Worm (Caenorhabditis elegans) whole organism, L2 larva: ENCODE data around the gene sft-4.

Source experiments
- C34F6.9 ChIP-seq: fragments of 150-350 bp; optimal IDR thresholded peaks from 2 replicates; lab custom pipeline; 2014; ENCODE audit warnings: missing biosample characterization, missing genetic modification characterization
- R02D3.7 ChIP-seq: fragments of 150-350 bp; optimal IDR thresholded peaks from 2 replicates; lab custom pipeline; 2014; ENCODE audit warnings: missing biosample characterization, missing genetic modification characterization
- Y55F3AM.14 ChIP-seq: fragments of 200-800 bp; sonication (Bioruptor generic); optimal IDR thresholded peaks from 2 replicates; lab custom pipeline; 2018; ENCODE audit warnings: mild to moderate bottlenecking, missing genetic modification characterization, missing compliant biosample characterization
- ama-1 ChIP-seq: fragments of 150-350 bp; optimal IDR thresholded peaks from 2 replicates; lab custom pipeline; 2018; ENCODE audit warnings: inconsistent platforms
- ceh-82 ChIP-seq: fragments of 150-350 bp; optimal IDR thresholded peaks from 2 replicates; lab custom pipeline; 2014; ENCODE audit warnings: missing biosample characterization, missing genetic modification characterization
- lin-11 ChIP-seq: fragments of 150-350 bp; sonication (generic microtip); optimal IDR thresholded peaks from 2 replicates; lab custom pipeline; 2014; ENCODE audit warnings: missing biosample characterization, missing genetic modification characterization, inconsistent platforms, mixed read lengths
- nhr-129 ChIP-seq: fragments of 150-350 bp; optimal IDR thresholded peaks from 2 replicates; lab custom pipeline; 2014; ENCODE audit warnings: missing biosample characterization, missing genetic modification characterization
- nhr-237 ChIP-seq: fragments of 150-350 bp; optimal IDR thresholded peaks from 2 replicates; lab custom pipeline; 2014; ENCODE audit warnings: missing biosample characterization, missing genetic modification characterization
- unc-39 ChIP-seq: fragments of 150-350 bp; optimal IDR thresholded peaks from 2 replicates; lab custom pipeline; 2014; ENCODE audit warnings: missing biosample characterization, missing genetic modification characterization
- ztf-11 ChIP-seq: sonication (generic microtip); optimal IDR thresholded peaks from 2 replicates; lab custom pipeline; 2017; ENCODE audit warnings: missing biosample characterization, missing genetic modification characterization

- TF ChIP-seq nhr-237 (tag; lab: Kevin White, UChicago) (no peak), unc-39 (no peak), ceh-82 (tag; lab: Kevin White, UChicago) (no peak), ama-1 (lab: Kevin White, UChicago) (no peak), R02D3.7 (tag; lab: Kevin White, UChicago) (no peak), ztf-11 (tag; lab: Kevin White, UChicago) (no peak), C34F6.9 (tag; lab: Kevin White, UChicago) (no peak), lin-11 (tag; lab: Kevin White, UChicago) (no peak), nhr-129 (tag; lab: Kevin White, UChicago) (no peak), Y55F3AM.14 (GFP tag; lab: Kevin White, UChicago) (no peak)
Observed at ce11 chrX:5798690-5799089, 18.2 kb upstream of the sft-4 start, which contains the start of gene F46G11.4.
